Fruit fly (Drosophila melanogaster) whole organism, embryonic: ENCODE data around the gene nerfin-2.

Experiments used
- Asciz ChIP-seq: fragments of 200-800 bp; sonication (Bioruptor generic); optimal IDR thresholded peaks from 2 replicates; lab custom pipeline; 2017; ENCODE audit warnings: missing biosample characterization, mild to moderate bottlenecking, missing genetic modification characterization, missing genetic modification reagents
- CG10979 ChIP-seq: fragments of 200-800 bp; sonication (Bioruptor generic); optimal IDR thresholded peaks from 2 replicates; lab custom pipeline; 2018; ENCODE audit warnings: missing biosample characterization, mild to moderate bottlenecking, missing genetic modification characterization, moderate library complexity
- CG12299 ChIP-seq: fragments of 200-800 bp; sonication (Bioruptor generic); optimal IDR thresholded peaks from 2 replicates; lab custom pipeline; 2018; ENCODE audit warnings: missing biosample characterization, mild to moderate bottlenecking, missing genetic modification characterization
- CG14441 ChIP-seq: fragments of 200-800 bp; sonication (Bioruptor generic); IDR thresholded peaks from 2 replicates; pipeline ENCODE4 v1.3.6; 2022; ENCODE audit warnings: missing biosample characterization, missing genetic modification characterization
- CG15269 ChIP-seq: fragments of 200-800 bp; sonication (Bioruptor generic); optimal IDR thresholded peaks from 2 replicates; lab custom pipeline; 2018; ENCODE audit warnings: missing biosample characterization, mild to moderate bottlenecking, missing genetic modification characterization, moderate library complexity
- CG1603 ChIP-seq: fragments of 200-800 bp; sonication (Bioruptor generic); optimal IDR thresholded peaks from 2 replicates; lab custom pipeline; 2019; ENCODE audit warnings: missing biosample characterization, mild to moderate bottlenecking, missing genetic modification characterization, moderate library complexity
- CG17829 ChIP-seq: fragments of 200-800 bp; optimal IDR thresholded peaks from 2 replicates; lab custom pipeline; 2019; ENCODE audit warnings: missing biosample characterization, mild to moderate bottlenecking, missing genetic modification characterization, moderate library complexity
- CG2116 ChIP-seq: fragments of 200-800 bp; sonication (Bioruptor generic); optimal IDR thresholded peaks from 3 replicates; lab custom pipeline; 2018; ENCODE audit warnings: missing biosample characterization, mild to moderate bottlenecking, missing genetic modification characterization
- CG2120 ChIP-seq: fragments of 200-800 bp; sonication (Bioruptor generic); optimal IDR thresholded peaks from 3 replicates; lab custom pipeline; 2016; ENCODE audit warnings: missing biosample characterization, missing genetic modification characterization
- CG34422 ChIP-seq: fragments of 200-800 bp; sonication (Bioruptor generic); IDR thresholded peaks from 3 replicates; pipeline ENCODE4 v1.3.6; 2022; ENCODE audit warnings: missing biosample characterization, missing genetic modification characterization
- CG42726 ChIP-seq: fragments of 200-800 bp; sonication (Bioruptor generic); IDR thresholded peaks from 2 replicates; pipeline ENCODE4 v1.3.6; 2022; ENCODE audit warnings: missing biosample characterization, missing genetic modification characterization; ENCODE audit not compliant: partially characterized antibody
- CG8388 ChIP-seq: fragments of 200-800 bp; sonication (Bioruptor generic); optimal IDR thresholded peaks from 2 replicates; lab custom pipeline; 2019; ENCODE audit warnings: missing biosample characterization, mild to moderate bottlenecking, missing genetic modification characterization, moderate library complexity
- Deaf1 ChIP-seq: fragments of 200-800 bp; optimal IDR thresholded peaks from 3 replicates; lab custom pipeline; 2019; ENCODE audit warnings: missing biosample characterization, mild to moderate bottlenecking, missing genetic modification characterization, moderate library complexity
- Dip2 ChIP-seq: fragments of 200-800 bp; sonication (Bioruptor generic); IDR thresholded peaks from 2 replicates; pipeline ENCODE4 v1.3.6; 2022; ENCODE audit warnings: missing biosample characterization, missing genetic modification characterization
- Ets65A ChIP-seq: fragments of 200-800 bp; sonication (Bioruptor generic); peaks from one replicate; lab custom pipeline; 2016; ENCODE audit warnings: missing biosample characterization, missing genetic modification characterization
- Hmx ChIP-seq: fragments of 200-800 bp; sonication (Bioruptor generic); optimal IDR thresholded peaks from 2 replicates; lab custom pipeline; 2016; ENCODE audit warnings: missing biosample characterization, missing genetic modification characterization
- Hr39 ChIP-seq: fragments of >200 bp; optimal IDR thresholded peaks from 2 replicates; lab custom pipeline; 2017
- NK7.1 ChIP-seq: fragments of 200-800 bp; sonication (Bioruptor generic); optimal IDR thresholded peaks from 3 replicates; lab custom pipeline; 2016; ENCODE audit warnings: missing biosample characterization, missing genetic modification characterization
- Sox102F ChIP-seq: fragments of 200-800 bp; sonication (Bioruptor generic); optimal IDR thresholded peaks from 2 replicates; lab custom pipeline; 2018; ENCODE audit warnings: missing biosample characterization, mild to moderate bottlenecking, missing genetic modification characterization, moderate library complexity
- Stat92E ChIP-seq, 3 experiments: fragments of >200 bp in 2 of 3; fragments of 200-800 bp in 1 of 3; sonication (Bioruptor generic) in 1 of 3; optimal IDR thresholded peaks; 2 replicates each; lab custom pipeline; 2017 to 2019; ENCODE audit warnings: missing biosample characterization in 3 of 3, missing genetic modification characterization in 3 of 3, mild to moderate bottlenecking in 1 of 3, moderate library complexity in 1 of 3
- Trl ChIP-seq, 3 experiments: fragments of >200 bp in 2 of 3; fragments of 200-800 bp in 1 of 3; sonication (Bioruptor generic) in 1 of 3; optimal IDR thresholded peaks; 2 replicates in 1 of 3; 3 replicates in 2 of 3; lab custom pipeline; 2016 to 2017; ENCODE audit warnings: missing biosample characterization in 1 of 3, missing genetic modification characterization in 1 of 3
- ato ChIP-seq: fragments of 200-800 bp; sonication (Bioruptor generic); IDR thresholded peaks from 2 replicates; pipeline ENCODE4 v1.3.6; 2022; ENCODE audit warnings: missing biosample characterization, missing genetic modification characterization; ENCODE audit not compliant: partially characterized antibody
- bsh ChIP-seq, 2 experiments: fragments of 200-800 bp; sonication (Bioruptor generic); optimal IDR thresholded peaks; 2 replicates each; lab custom pipeline; 2017 to 2018; ENCODE audit warnings: mild to moderate bottlenecking in 2 of 2, missing biosample characterization in 2 of 2, missing genetic modification characterization in 2 of 2, moderate library complexity in 1 of 2
- corto ChIP-seq: fragments of 200-800 bp; sonication (Bioruptor generic); optimal IDR thresholded peaks from 2 replicates; lab custom pipeline; 2016; ENCODE audit warnings: missing biosample characterization, mild to moderate bottlenecking, missing genetic modification characterization, moderate library complexity
- crc ChIP-seq: fragments of 200-800 bp; sonication (Bioruptor generic); optimal IDR thresholded peaks from 2 replicates; lab custom pipeline; 2016; ENCODE audit warnings: missing biosample characterization, missing genetic modification characterization
- croc ChIP-seq: fragments of 200-800 bp; sonication (Bioruptor generic); conservative IDR thresholded peaks from 3 replicates; pipeline ENCODE4 v1.3.6; 2022; ENCODE audit warnings: missing biosample characterization, missing genetic modification characterization
- da ChIP-seq: fragments of 200-800 bp; sonication (Bioruptor generic); optimal IDR thresholded peaks from 2 replicates; lab custom pipeline; 2016; ENCODE audit warnings: missing biosample characterization, missing genetic modification characterization
- fru ChIP-seq: fragments of >200 bp; optimal IDR thresholded peaks from 2 replicates; lab custom pipeline; 2017
- fu2 ChIP-seq: fragments of 200-800 bp; sonication (Bioruptor generic); optimal IDR thresholded peaks from 2 replicates; lab custom pipeline; 2016; ENCODE audit warnings: missing biosample characterization, missing genetic modification characterization
- gem ChIP-seq: fragments of 200-800 bp; sonication (Bioruptor generic); optimal IDR thresholded peaks from 2 replicates; lab custom pipeline; 2019; ENCODE audit warnings: missing biosample characterization, mild to moderate bottlenecking, missing genetic modification characterization, moderate library complexity
- gro ChIP-seq: fragments of 200-800 bp; sonication (Bioruptor generic); optimal IDR thresholded peaks from 2 replicates; lab custom pipeline; 2016; ENCODE audit warnings: missing biosample characterization, missing genetic modification characterization
- gt ChIP-seq: fragments of 200-800 bp; sonication (Bioruptor generic); IDR thresholded peaks from 2 replicates; pipeline ENCODE4 v1.3.6; 2022; ENCODE audit warnings: missing biosample characterization, missing genetic modification characterization
- ham ChIP-seq: fragments of 200-800 bp; sonication (Bioruptor generic); IDR thresholded peaks from 2 replicates; pipeline ENCODE4 v1.3.6; 2022; ENCODE audit warnings: missing biosample characterization, missing genetic modification characterization
- ind ChIP-seq: fragments of 200-800 bp; sonication (Bioruptor generic); optimal IDR thresholded peaks from 3 replicates; lab custom pipeline; 2016; ENCODE audit warnings: missing biosample characterization, missing genetic modification characterization
- lbe ChIP-seq: fragments of 200-800 bp; sonication (Bioruptor generic); optimal IDR thresholded peaks from 2 replicates; lab custom pipeline; 2016; ENCODE audit warnings: missing biosample characterization, mild to moderate bottlenecking, missing genetic modification characterization
- lmd ChIP-seq: fragments of 200-800 bp; sonication (Bioruptor generic); IDR thresholded peaks from 2 replicates; pipeline ENCODE4 v1.3.6; 2022; ENCODE audit warnings: missing biosample characterization, missing genetic modification characterization
- scrt ChIP-seq: fragments of 200-800 bp; sonication (Bioruptor generic); optimal IDR thresholded peaks from 2 replicates; lab custom pipeline; 2018; ENCODE audit warnings: missing biosample characterization, mild to moderate bottlenecking, missing genetic modification characterization, moderate library complexity
- sd ChIP-seq: fragments of 200-800 bp; sonication (Bioruptor generic); optimal IDR thresholded peaks from 3 replicates; lab custom pipeline; 2018; ENCODE audit warnings: missing biosample characterization, mild to moderate bottlenecking, missing genetic modification characterization, moderate library complexity
- wor ChIP-seq: fragments of 200-800 bp; sonication (Bioruptor generic); IDR thresholded peaks from 2 replicates; pipeline ENCODE4 v1.3.6; 2022; ENCODE audit warnings: missing biosample characterization, missing genetic modification characterization

Gene nerfin-2

DNA sequence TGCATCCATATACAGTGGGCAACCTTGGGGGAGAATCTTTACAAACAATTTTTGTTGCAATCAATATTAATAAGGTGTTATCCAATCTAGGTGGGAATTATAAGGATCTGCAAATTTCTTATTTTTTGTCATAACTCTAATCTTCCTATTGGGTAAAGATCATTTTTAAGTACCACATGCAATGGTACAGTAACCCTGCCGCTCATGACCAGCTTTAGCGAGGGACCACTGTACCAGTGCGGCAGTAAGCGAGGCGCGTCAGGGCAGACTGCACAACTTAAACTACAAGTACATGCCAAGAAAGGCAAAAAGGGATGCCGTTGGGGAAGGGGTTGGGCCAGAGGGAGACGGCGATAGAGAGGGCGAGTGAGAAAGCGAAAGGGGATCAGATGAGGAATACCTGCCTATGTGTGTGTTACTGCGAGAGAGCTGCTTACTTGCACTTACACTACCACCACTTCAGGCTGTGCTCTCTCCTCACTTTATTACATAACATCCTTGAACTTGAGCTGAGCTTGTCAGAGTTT lies 11.7 kb downstream of the nerfin-2 start (continued):
- TF ChIP-seq Sox102F (GFP tag; lab: Kevin White, UChicago) (peak; percentile 15), crc (no peak), fu2 (no peak), Ets65A (peak; percentile 74), gro (GFP tag; lab: Kevin White, UChicago) (no peak), NK7.1 (GFP tag; lab: Kevin White, UChicago) (no peak), fru (no peak), CG8388 (GFP tag; lab: Kevin White, UChicago) (no peak), ind (GFP tag; lab: Kevin White, UChicago) (no peak), croc (GFP tag; lab: Robert Waterston, UW) (0 out of 3 replicates have a peak, but pooled peaks have one; percentile 12), corto (GFP tag; lab: Kevin White, UChicago) (peak; percentile 73), Dip2 (GFP tag; lab: Robert Waterston, UW) (no peak), lmd (GFP tag; lab: Robert Waterston, UW) (peak; percentile 10; the same call in 1 of the 2 replicates), gem (tag; lab: Kevin White, UChicago) (peak; percentile 5), CG14441 (GFP tag; lab: Robert Waterston, UW) (no peak), Stat92E (GFP tag; optimal IDR thresholded peaks at IDR 0.05; lab: Kevin White, UChicago) (no peak), CG17829 (no peak), bsh (GFP tag; optimal IDR thresholded peaks at IDR 0.05; lab: Kevin White, UChicago) (peak; percentile 21 to 83), ham (GFP tag; lab: Robert Waterston, UW) (no peak), lbe (GFP tag; lab: Kevin White, UChicago) (peak; percentile 82), gt (GFP tag; lab: Robert Waterston, UW) (no peak), CG34422 (GFP tag; lab: Robert Waterston, UW) (no peak), da (no peak), Asciz (no peak), Hmx (no peak), CG12299 (no peak), CG2120 (GFP tag; lab: Kevin White, UChicago) (no peak), CG1603 (tag; lab: Kevin White, UChicago) (peak; percentile 3), CG42726 (GFP tag; lab: Robert Waterston, UW) (no peak), ato (GFP tag; lab: Robert Waterston, UW) (no peak), CG10979 (tag; lab: Kevin White, UChicago) (peak; percentile 25)
- TF ChIP-seq, all 482 proteins: peak for 22

DNA sequence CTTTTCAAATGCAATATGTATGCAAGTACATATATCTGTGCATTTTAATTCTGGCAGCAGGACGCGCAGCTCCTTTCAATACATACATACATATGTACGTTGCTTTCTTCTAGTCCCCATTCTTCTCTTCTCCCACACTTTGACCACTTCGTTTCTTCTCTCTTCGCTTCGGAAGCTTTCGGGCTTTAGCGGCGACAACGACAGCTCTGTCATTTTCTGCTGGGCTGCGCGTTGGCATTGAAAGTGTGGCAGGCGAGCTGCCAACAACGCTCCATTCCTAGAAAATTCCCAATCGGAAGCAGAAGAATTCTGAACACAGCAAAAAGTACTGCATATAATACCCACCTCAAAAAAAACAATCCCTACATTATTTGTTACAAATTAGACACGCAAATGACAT lies 12.2 kb downstream of the nerfin-2 start:
- TF ChIP-seq sd (tag; lab: Kevin White, UChicago) (no peak), wor (GFP tag; lab: Robert Waterston, UW) (no peak), Hr39 (no peak), Trl (optimal IDR thresholded peaks at IDR 0.05; lab: Kevin White, UChicago) (peak in 1 of 2 experiments; percentile 14), Trl (GFP tag; optimal IDR thresholded peaks at IDR 0.05; lab: Kevin White, UChicago) (no peak), scrt (GFP tag; lab: Kevin White, UChicago) (no peak), CG15269 (no peak), Deaf1 (tag; lab: Kevin White, UChicago) (peak; percentile 84), CG2116 (GFP tag; lab: Kevin White, UChicago) (no peak), croc (GFP tag; lab: Robert Waterston, UW) (0 out of 3 replicates have a peak, but pooled peaks have one; percentile 1), Sox102F (GFP tag; lab: Kevin White, UChicago) (no peak)
